Fruit fly (Drosophila melanogaster) whole organism, wandering third instar larva: ENCODE measurements around the gene CG43185.

Experiments used
- CG32264 ChIP-seq: fragments of 200-800 bp; sonication (Bioruptor generic); optimal IDR thresholded peaks from 2 replicates; lab custom pipeline; 2016; ENCODE audit warnings: missing biosample characterization, missing genetic modification characterization
- CG9705 ChIP-seq: fragments of 200-800 bp; sonication (Bioruptor generic); optimal IDR thresholded peaks from 2 replicates; lab custom pipeline; 2018; ENCODE audit warnings: missing biosample characterization, mild to moderate bottlenecking, missing genetic modification characterization
- CrebA ChIP-seq: fragments of 200-800 bp; sonication (Bioruptor generic); optimal IDR thresholded peaks from 2 replicates; lab custom pipeline; 2016; ENCODE audit warnings: missing biosample characterization, mild to moderate bottlenecking, missing genetic modification characterization, borderline replicate concordance
- Dfd ChIP-seq: fragments of >200 bp; optimal IDR thresholded peaks from 2 replicates; lab custom pipeline; 2017; ENCODE audit warnings: missing biosample characterization, missing genetic modification characterization
- Dif ChIP-seq: fragments of 200-275, 200-300 bp; sonication (Bioruptor generic); optimal IDR thresholded peaks from 2 replicates; lab custom pipeline; 2018; ENCODE audit warnings: missing biosample characterization, missing genetic modification characterization; ENCODE audit not compliant: partially characterized antibody
- GATAd ChIP-seq: sonication (Bioruptor generic); optimal IDR thresholded peaks from 2 replicates; lab custom pipeline; 2016; ENCODE audit warnings: missing biosample characterization, missing genetic modification characterization
- HLH106 ChIP-seq: fragments of 200-800 bp; optimal IDR thresholded peaks from 3 replicates; lab custom pipeline; 2019; ENCODE audit warnings: missing biosample characterization, mild to moderate bottlenecking, missing genetic modification characterization, moderate library complexity
- Hnf4 ChIP-seq: fragments of 200-800 bp; sonication (Bioruptor generic); optimal IDR thresholded peaks from 2 replicates; lab custom pipeline; 2016; ENCODE audit warnings: missing biosample characterization, mild to moderate bottlenecking, missing genetic modification characterization
- Hr78 ChIP-seq: fragments of >200 bp; optimal IDR thresholded peaks from 2 replicates; lab custom pipeline; 2017; ENCODE audit warnings: missing biosample characterization, missing genetic modification characterization
- Hr83 ChIP-seq: fragments of 200-300 bp; sonication (Bioruptor generic); optimal IDR thresholded peaks from 2 replicates; lab custom pipeline; 2016; ENCODE audit warnings: missing biosample characterization, mild to moderate bottlenecking, missing genetic modification characterization, moderate library complexity; ENCODE audit not compliant: poor library complexity, severe bottlenecking
- Jra ChIP-seq: sonication (Bioruptor generic); optimal IDR thresholded peaks from 2 replicates; lab custom pipeline; 2016; ENCODE audit warnings: missing biosample characterization, missing genetic modification characterization
- Myc ChIP-seq: fragments of >200 bp; optimal IDR thresholded peaks from 2 replicates; lab custom pipeline; 2017
- N ChIP-seq: fragments of >200 bp; optimal IDR thresholded peaks from 2 replicates; lab custom pipeline; 2018; ENCODE audit warnings: missing biosample characterization, missing external identifiers, missing genetic modification characterization
- OdsH ChIP-seq: fragments of 200-800 bp; sonication (Bioruptor generic); optimal IDR thresholded peaks from 2 replicates; lab custom pipeline; 2016; ENCODE audit warnings: missing biosample characterization, mild to moderate bottlenecking, missing genetic modification characterization
- Rel ChIP-seq, 2 experiments: fragments of 200-800 bp; sonication (Bioruptor generic) in 1 of 2; optimal IDR thresholded peaks; 2 replicates in 1 of 2; 3 replicates in 1 of 2; lab custom pipeline; 2016 to 2019; ENCODE audit warnings: mild to moderate bottlenecking in 2 of 2, missing biosample characterization in 2 of 2, missing genetic modification characterization in 2 of 2, moderate library complexity in 1 of 2
- Sp1 ChIP-seq: fragments of 200-800 bp; sonication (Bioruptor generic); optimal IDR thresholded peaks from 3 replicates; lab custom pipeline; 2019; ENCODE audit warnings: missing biosample characterization, mild to moderate bottlenecking, missing genetic modification characterization, moderate library complexity
- Vsx2 ChIP-seq: fragments of 200-300, 225-300 bp; sonication (Bioruptor generic); optimal IDR thresholded peaks from 2 replicates; lab custom pipeline; 2018; ENCODE audit warnings: missing biosample characterization, missing genetic modification characterization; ENCODE audit not compliant: partially characterized antibody
- br ChIP-seq: fragments of 200-800 bp; sonication (Bioruptor generic); optimal IDR thresholded peaks from 2 replicates; lab custom pipeline; 2016; ENCODE audit warnings: missing biosample characterization, missing genetic modification characterization
- brk ChIP-seq: fragments of 200-800 bp; sonication (Bioruptor generic); optimal IDR thresholded peaks from 2 replicates; lab custom pipeline; 2016; ENCODE audit warnings: missing biosample characterization, mild to moderate bottlenecking, missing genetic modification characterization
- dl ChIP-seq, 2 experiments: fragments of 175-275, 200-275 bp in 1 of 2; fragments of 200-275 bp in 1 of 2; sonication (Bioruptor generic); optimal IDR thresholded peaks; lab custom pipeline; 2018; ENCODE audit warnings: mild to moderate bottlenecking in 2 of 2, missing biosample characterization in 2 of 2, missing genetic modification characterization in 2 of 2, moderate library complexity in 2 of 2; ENCODE audit not compliant: partially characterized antibody in 2 of 2, insufficient read depth in 1 of 2
- dmrt93B ChIP-seq: fragments of 200-800 bp; sonication (Bioruptor generic); optimal IDR thresholded peaks from 2 replicates; lab custom pipeline; 2018; ENCODE audit warnings: missing biosample characterization, mild to moderate bottlenecking, missing genetic modification characterization
- dsf ChIP-seq: sonication (Bioruptor generic); optimal IDR thresholded peaks from 2 replicates; lab custom pipeline; 2016; ENCODE audit warnings: missing biosample characterization, missing genetic modification characterization, borderline replicate concordance
- ey ChIP-seq: fragments of 200-800 bp; sonication (Bioruptor generic); optimal IDR thresholded peaks from 2 replicates; lab custom pipeline; 2016; ENCODE audit warnings: missing biosample characterization, missing genetic modification characterization
- foxo ChIP-seq, 2 experiments: fragments of 200-800 bp; sonication (Bioruptor generic); optimal IDR thresholded peaks; 2 replicates in 1 of 2; 3 replicates in 1 of 2; lab custom pipeline; 2016 to 2017; ENCODE audit warnings: missing biosample characterization in 2 of 2, missing genetic modification characterization in 2 of 2
- fru ChIP-seq: fragments of 200-800 bp; sonication (Bioruptor generic); optimal IDR thresholded peaks from 3 replicates; lab custom pipeline; 2016; ENCODE audit warnings: missing biosample characterization, mild to moderate bottlenecking, missing genetic modification characterization
- h ChIP-seq: fragments of 200-800 bp; sonication (Bioruptor generic); optimal IDR thresholded peaks from 3 replicates; lab custom pipeline; 2016; ENCODE audit warnings: missing biosample characterization, mild to moderate bottlenecking, missing genetic modification characterization
- jim ChIP-seq: fragments of 175-275, 200-325 bp; sonication (Bioruptor generic); optimal IDR thresholded peaks from 2 replicates; lab custom pipeline; 2016; ENCODE audit warnings: missing biosample characterization, mild to moderate bottlenecking, missing genetic modification characterization
- pan ChIP-seq: fragments of >200 bp; optimal IDR thresholded peaks from 2 replicates; lab custom pipeline; 2017
- psq ChIP-seq: fragments of 200-800 bp; sonication (Bioruptor generic); optimal IDR thresholded peaks from 3 replicates; lab custom pipeline; 2017; ENCODE audit warnings: missing biosample characterization, mild to moderate bottlenecking, missing genetic modification characterization, moderate library complexity
- rgr ChIP-seq: fragments of 200-800 bp; sonication (Bioruptor generic); optimal IDR thresholded peaks from 3 replicates; lab custom pipeline; 2016; ENCODE audit warnings: missing biosample characterization, mild to moderate bottlenecking, missing genetic modification characterization
- sage ChIP-seq: fragments of 200-800 bp; sonication (Bioruptor generic); optimal IDR thresholded peaks from 2 replicates; lab custom pipeline; 2016; ENCODE audit warnings: missing biosample characterization, mild to moderate bottlenecking, missing genetic modification characterization
- sv ChIP-seq: fragments of 200-800 bp; sonication (Bioruptor generic); optimal IDR thresholded peaks from 3 replicates; lab custom pipeline; 2016; ENCODE audit warnings: missing biosample characterization, missing genetic modification characterization
- tai ChIP-seq: sonication (Bioruptor generic); optimal IDR thresholded peaks from 2 replicates; lab custom pipeline; 2016; ENCODE audit warnings: missing biosample characterization, missing genetic modification characterization
- usp ChIP-seq: fragments of >200 bp; optimal IDR thresholded peaks from 2 replicates; lab custom pipeline; 2017; ENCODE audit warnings: missing biosample characterization, missing genetic modification characterization
- woc ChIP-seq: sonication (Bioruptor generic); optimal IDR thresholded peaks from 2 replicates; lab custom pipeline; 2016; ENCODE audit warnings: missing biosample characterization, mild to moderate bottlenecking, missing genetic modification characterization

The CG43185 gene

dm6 chr2L:5904585-5904984 is 19.9 kb downstream of the CG43185 start, which contains the start of gene CG9021:
TSS of gene CG9021 (minus strand) at chr2L:5904689.
- peak; percentile 71 for TF ChIP-seq OdsH (GFP tag; lab: Kevin White, UChicago)
- TF ChIP-seq jim (GFP tag; lab: Kevin White, UChicago) = no peak
- no peak for TF ChIP-seq dl (GFP tag; optimal IDR thresholded peaks at IDR 0.05; lab: Kevin White, UChicago; ENCODE audit: insufficient read depth in 1 of 2, partially characterized antibody in 2 of 2)
- peak; percentile 49 for TF ChIP-seq dmrt93B (GFP tag; lab: Kevin White, UChicago)
- TF ChIP-seq sv = no peak
- TF ChIP-seq fru = peak; percentile 30
- TF ChIP-seq HLH106 (tag; lab: Kevin White, UChicago) = peak; percentile 32
- TF ChIP-seq h (GFP tag; lab: Kevin White, UChicago) = peak; percentile 69
- TF ChIP-seq foxo (GFP tag; optimal IDR thresholded peaks at IDR 0.05; lab: Kevin White, UChicago) = peak in 1 of 2 experiments; percentile 52
- TF ChIP-seq Hnf4 (GFP tag; lab: Kevin White, UChicago) = peak; percentile 88
- TF ChIP-seq CG32264 = peak; percentile 32
- peak; percentile 49 for TF ChIP-seq Sp1
- peak; percentile 51 for TF ChIP-seq Jra (GFP tag; lab: Kevin White, UChicago)
- peak; percentile 91 for TF ChIP-seq Hr83
- TF ChIP-seq psq (GFP tag; lab: Kevin White, UChicago) = peak; percentile 48
- peak; percentile 27 for TF ChIP-seq GATAd (GFP tag; lab: Kevin White, UChicago)
- no peak for TF ChIP-seq Dif (GFP tag; lab: Kevin White, UChicago)
- TF ChIP-seq dsf = peak; percentile 54
- TF ChIP-seq usp (GFP tag; lab: Kevin White, UChicago) = no peak
- TF ChIP-seq rgr = peak; percentile 76
- TF ChIP-seq brk = no peak
- TF ChIP-seq pan = no peak
- TF ChIP-seq CG9705 (GFP tag; lab: Kevin White, UChicago) = peak; percentile 63
- no peak for TF ChIP-seq N (GFP tag; lab: Kevin White, UChicago)
- peak; percentile 21 for TF ChIP-seq ey (GFP tag; lab: Kevin White, UChicago)
- no peak for TF ChIP-seq Vsx2
- TF ChIP-seq Hr78 (GFP tag; lab: Kevin White, UChicago) = no peak
- TF ChIP-seq tai = peak; percentile 87
- peak; percentile 76 for TF ChIP-seq br (GFP tag; lab: Kevin White, UChicago)

dm6 chr2L:5906893-5907850 is 22.5 kb downstream of the CG43185 start, which contains the start of gene bchs:
TSS of gene bchs (plus strand) at chr2L:5907169.
- TF ChIP-seq dl (GFP tag; optimal IDR thresholded peaks at IDR 0.05; lab: Kevin White, UChicago; ENCODE audit: insufficient read depth in 1 of 2, partially characterized antibody in 2 of 2) (no peak), br (GFP tag; lab: Kevin White, UChicago) (peak; percentile 67), usp (GFP tag; lab: Kevin White, UChicago) (no peak), Rel (GFP tag; optimal IDR thresholded peaks at IDR 0.05; lab: Kevin White, UChicago) (no peak), Rel (tag; optimal IDR thresholded peaks at IDR 0.05; lab: Kevin White, UChicago) (peak; percentile 97), HLH106 (tag; lab: Kevin White, UChicago) (peak; percentile 41), woc (GFP tag; lab: Kevin White, UChicago) (no peak), foxo (GFP tag; optimal IDR thresholded peaks at IDR 0.05; lab: Kevin White, UChicago) (peak in 1 of 2 experiments; percentile 14), CrebA (peak; percentile 78), psq (GFP tag; lab: Kevin White, UChicago) (peak; percentile 98), ey (GFP tag; lab: Kevin White, UChicago) (no peak), Jra (GFP tag; lab: Kevin White, UChicago) (no peak), Hr83 (peak; percentile 98), dsf (no peak), OdsH (GFP tag; lab: Kevin White, UChicago) (peak; percentile 82), GATAd (GFP tag; lab: Kevin White, UChicago) (peak; percentile 23), sv (peak; percentile 56), Hnf4 (GFP tag; lab: Kevin White, UChicago) (peak; percentile 6), Dif (GFP tag; lab: Kevin White, UChicago) (peak; percentile 21), Dfd (GFP tag; lab: Kevin White, UChicago) (no peak), rgr (peak; percentile 86), h (GFP tag; lab: Kevin White, UChicago) (peak; percentile 87), Myc (lab: Kevin White, UChicago) (peak; percentile 39), Sp1 (peak; percentile 53), CG32264 (no peak), fru (no peak), N (GFP tag; lab: Kevin White, UChicago) (no peak), jim (GFP tag; lab: Kevin White, UChicago) (no peak), sage (GFP tag; lab: Kevin White, UChicago) (peak; percentile 5)
